Worm (Caenorhabditis elegans): ENCODE results near the gene nlp-51.

DNA sequence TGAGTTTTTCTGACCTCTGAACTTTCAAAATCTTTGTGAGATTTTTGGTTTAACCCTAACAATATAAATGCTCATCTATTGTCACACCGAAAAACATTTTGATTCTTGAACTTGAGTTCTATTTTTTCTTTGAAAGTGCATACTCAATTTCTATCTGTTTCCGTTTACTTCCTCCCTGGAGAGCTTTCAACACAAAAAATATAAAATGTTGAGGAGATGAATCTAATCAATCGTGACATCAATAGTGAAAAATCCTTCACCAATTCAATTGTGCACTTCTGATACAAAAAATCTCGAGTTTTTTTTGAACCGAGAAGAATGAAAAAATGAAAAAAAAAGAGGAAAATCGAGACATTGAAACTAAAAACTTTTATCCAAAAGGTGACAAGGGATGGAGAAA is 42.3 kb upstream of the nlp-51 start:
- TF ChIP-seq him-1 (tag; optimal IDR thresholded peaks at IDR 0.05) (no peak), dao-5 (tag; optimal IDR thresholded peaks at IDR 0.05) (no peak), W03F9.2 (tag; optimal IDR thresholded peaks at IDR 0.05) (no peak)
